Worm (Caenorhabditis elegans) whole organism, L4/young adult: ENCODE data around the gene C16A11.2.

Experiments used
- W03F9.2 ChIP-seq: fragments of 150-350 bp; optimal IDR thresholded peaks from 2 replicates; lab custom pipeline; 2014; ENCODE audit warnings: missing biosample characterization, missing genetic modification characterization
- dao-5 ChIP-seq: sonication (generic microtip); optimal IDR thresholded peaks from 2 replicates; lab custom pipeline; 2016; ENCODE audit warnings: missing genotype, missing genetic modification characterization, moderate library complexity, missing compliant biosample characterization
- him-1 ChIP-seq: sonication (generic microtip); optimal IDR thresholded peaks from 2 replicates; lab custom pipeline; 2016; ENCODE audit warnings: missing genotype, missing genetic modification reagents, missing genetic modification characterization, missing compliant biosample characterization

Gene C16A11.2

DNA sequence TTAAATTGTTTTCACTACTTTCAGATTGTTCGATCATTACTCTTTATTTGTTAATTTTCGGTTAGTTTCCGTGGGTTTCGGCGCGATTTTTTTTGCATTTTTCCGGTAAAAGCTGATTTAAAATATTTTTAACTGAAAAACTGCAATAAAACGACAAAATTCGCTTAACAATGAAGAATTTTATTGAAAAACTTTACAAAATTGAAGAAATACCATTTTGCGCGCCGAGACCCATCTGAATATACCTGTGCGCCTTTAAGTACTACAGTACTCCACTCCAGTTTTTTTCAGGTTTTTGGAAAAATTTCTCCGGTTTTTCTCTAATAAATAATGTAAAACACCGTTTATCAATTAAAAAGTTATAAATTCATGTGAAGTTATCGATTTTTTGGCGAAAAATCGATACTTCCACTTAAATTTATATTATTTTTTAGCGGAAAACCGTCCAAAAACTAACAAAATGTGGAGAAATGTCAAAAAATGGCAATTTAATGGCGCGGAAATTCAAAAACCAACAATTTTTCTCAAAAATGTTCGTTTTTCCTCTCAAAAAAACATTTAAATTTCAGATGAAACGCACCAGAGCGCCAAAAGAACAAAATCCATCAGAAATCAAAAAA lies 7.1 kb upstream of the C16A11.2 start, which contains the start of gene C16A11.10:
Gene C16A11.10, plus strand, starts transcription at position 570 of the 620 bp plus-strand sequence.
- TF ChIP-seq dao-5 (tag; lab: Kevin White, UChicago) (no peak), W03F9.2 (tag; lab: Kevin White, UChicago) (no peak), him-1 (tag; lab: Kevin White, UChicago) (no peak)

DNA sequence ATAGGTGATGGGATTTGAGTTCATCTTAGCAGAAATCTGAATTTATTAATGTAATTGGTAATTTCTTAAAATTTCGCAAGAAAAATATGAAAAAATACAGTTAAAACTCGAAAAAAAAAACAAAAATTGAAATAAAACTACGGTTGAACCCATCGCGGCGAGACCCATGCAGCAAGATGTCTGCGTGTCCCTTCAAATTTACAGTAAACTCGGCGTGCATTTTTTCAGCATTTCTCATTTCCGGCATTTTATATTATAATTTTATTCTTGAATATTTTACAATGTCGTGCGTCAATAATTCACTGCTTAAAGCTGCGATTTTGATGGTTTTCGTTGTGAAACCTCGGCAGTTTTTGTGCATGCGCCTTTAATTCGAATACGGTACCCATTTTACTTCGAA lies 2.0 kb upstream of the C16A11.2 start, which contains the start of gene fbxc-43:
Gene fbxc-43, minus strand, starts transcription at position 38 of the 400 bp plus-strand sequence.
- no peak for TF ChIP-seq W03F9.2 (tag; lab: Kevin White, UChicago)
- TF ChIP-seq dao-5 (tag; lab: Kevin White, UChicago): no peak
- TF ChIP-seq him-1 (tag; lab: Kevin White, UChicago): no peak

DNA sequence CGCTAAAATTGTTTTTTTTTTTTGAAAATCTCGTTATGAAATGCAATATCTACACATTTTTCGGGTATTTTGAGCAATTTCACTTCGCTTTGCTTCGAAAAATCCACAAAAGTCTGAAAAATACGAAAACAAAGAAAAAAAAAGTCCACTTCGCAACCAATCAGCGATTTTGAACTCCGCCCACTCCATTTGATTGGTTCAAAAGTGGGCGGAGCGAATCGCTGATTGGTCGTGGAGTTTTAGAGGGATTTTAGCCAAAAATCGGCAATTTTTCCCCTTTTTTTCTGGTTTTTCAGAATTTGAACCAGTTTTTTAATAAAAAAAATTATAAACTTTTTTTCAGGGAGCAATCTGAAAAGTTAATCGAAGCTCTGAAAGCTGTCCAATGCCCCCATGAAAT lies 960 bp downstream of the C16A11.2 start:
- TF ChIP-seq him-1 (tag; lab: Kevin White, UChicago) (no peak), W03F9.2 (tag; lab: Kevin White, UChicago) (no peak), dao-5 (tag; lab: Kevin White, UChicago) (no peak)

DNA sequence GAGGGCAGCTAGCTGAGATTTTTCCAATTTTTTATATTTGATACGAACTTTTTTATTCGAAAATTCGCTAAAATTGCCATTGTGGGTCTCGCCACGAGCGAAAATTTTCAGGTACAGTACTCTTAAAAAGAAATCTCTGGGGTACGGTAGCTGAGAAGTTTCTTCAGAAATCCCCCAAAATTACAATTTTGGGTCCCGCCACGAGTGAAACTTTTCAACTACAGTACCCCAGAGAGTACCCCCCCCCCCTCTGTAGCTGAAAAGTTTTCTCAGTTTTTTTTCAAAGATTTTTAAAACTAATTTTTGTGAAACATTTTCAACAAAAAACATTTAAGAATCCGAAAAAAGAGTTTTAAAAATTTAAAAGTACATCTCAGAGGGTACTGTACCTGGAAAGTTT lies 7.0 kb downstream of the C16A11.2 start:
- no peak for TF ChIP-seq dao-5 (tag; lab: Kevin White, UChicago)
- no peak for TF ChIP-seq him-1 (tag; lab: Kevin White, UChicago)
- no peak for TF ChIP-seq W03F9.2 (tag; lab: Kevin White, UChicago)

DNA sequence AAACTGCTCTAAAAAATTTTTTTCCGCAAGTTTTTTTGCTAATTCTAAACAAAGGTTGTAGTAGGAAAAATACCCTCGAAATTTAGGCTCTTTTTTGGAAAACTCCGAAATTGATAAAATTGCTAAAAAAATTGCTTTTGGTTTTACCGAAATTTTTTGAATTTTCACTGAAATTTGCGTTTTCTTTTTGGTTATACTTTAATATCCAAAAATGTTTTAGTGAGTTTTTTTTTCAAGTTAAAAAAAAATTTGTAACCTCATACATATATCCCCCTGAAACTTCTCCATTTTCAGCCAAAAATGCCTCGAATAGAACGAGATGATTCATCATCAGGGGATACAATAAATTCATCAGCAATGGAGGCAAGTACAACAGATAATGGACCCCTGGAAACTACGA lies 8.9 kb downstream of the C16A11.2 start, which contains the start of gene gpa-11:
Gene gpa-11, plus strand, starts transcription at position 301 of the 400 bp plus-strand sequence.
- TF ChIP-seq him-1 (tag; lab: Kevin White, UChicago) (no peak), W03F9.2 (tag; lab: Kevin White, UChicago) (no peak), dao-5 (tag; lab: Kevin White, UChicago) (no peak)

DNA sequence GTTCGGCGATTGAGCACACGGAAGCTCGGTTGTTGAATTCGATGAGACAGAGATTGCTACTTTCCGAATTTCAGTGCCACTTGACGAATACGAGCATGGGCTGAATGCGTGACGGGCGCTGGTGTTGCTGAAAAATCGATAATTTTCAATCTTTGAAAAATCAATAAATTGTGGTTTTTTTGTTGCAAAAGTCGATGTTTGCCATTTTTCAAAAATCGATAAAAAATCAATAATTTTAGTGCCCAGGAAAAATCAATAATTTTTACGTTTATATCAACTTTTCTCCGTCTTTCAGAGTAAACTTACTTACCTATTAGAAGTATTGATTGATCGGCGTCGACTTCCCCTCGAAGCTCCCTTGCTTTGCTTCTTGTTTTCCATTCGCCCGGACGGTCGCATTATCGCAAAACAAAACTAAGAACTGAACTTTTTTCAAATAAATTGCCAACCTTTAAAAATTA lies 18.6 kb downstream of the C16A11.2 start, which contains the start of gene C16A11.7:
Gene C16A11.7, minus strand, starts transcription at position 411 of the 461 bp plus-strand sequence.
- TF ChIP-seq W03F9.2 (tag; lab: Kevin White, UChicago) (no peak), him-1 (tag; lab: Kevin White, UChicago) (no peak), dao-5 (tag; lab: Kevin White, UChicago) (no peak)

DNA sequence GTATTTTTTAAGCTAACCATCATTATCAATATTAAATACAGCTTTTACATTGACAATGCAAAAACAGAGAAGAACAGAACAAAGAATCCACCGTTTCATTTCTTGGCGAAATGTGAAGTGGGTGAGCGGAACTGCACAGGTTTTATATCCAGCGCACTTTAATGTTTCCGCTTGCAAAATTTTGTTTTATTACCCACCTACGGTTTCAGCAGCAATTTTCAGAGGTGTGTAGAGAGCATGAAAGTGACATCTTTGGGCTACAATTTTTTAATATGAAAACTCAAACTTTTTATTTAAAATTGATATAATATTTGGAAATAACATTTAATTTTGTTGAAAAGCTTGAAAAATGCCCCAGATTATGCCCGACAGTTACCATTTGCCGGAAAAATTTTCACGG lies 20.7 kb downstream of the C16A11.2 start, which contains the start of gene clec-135:
Gene clec-135, minus strand, starts transcription at position 101 of the 400 bp plus-strand sequence.
- no peak for TF ChIP-seq dao-5 (tag; lab: Kevin White, UChicago)
- no peak for TF ChIP-seq W03F9.2 (tag; lab: Kevin White, UChicago)
- TF ChIP-seq him-1 (tag; lab: Kevin White, UChicago): no peak

DNA sequence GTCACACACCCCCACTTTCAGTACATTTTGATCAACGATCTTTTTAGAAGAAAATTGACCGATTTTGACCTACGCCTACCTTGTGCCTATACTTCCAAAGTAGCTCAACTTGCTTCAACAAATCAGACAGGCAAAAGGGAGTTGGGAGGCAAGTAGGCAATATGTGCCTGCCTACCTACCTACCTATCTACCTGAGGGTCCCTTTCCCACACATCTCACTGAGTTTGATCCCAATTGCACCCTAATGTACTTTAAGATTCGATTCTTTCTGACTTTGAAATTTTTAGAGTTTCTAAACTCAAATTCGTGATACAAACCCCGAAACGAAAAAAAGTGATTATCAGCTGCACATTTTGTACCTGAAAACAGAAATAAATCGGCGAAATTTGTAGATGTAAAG lies 29.7 kb downstream of the C16A11.2 start:
- no peak for TF ChIP-seq him-1 (tag; lab: Kevin White, UChicago)
- no peak for TF ChIP-seq dao-5 (tag; lab: Kevin White, UChicago)
- no peak for TF ChIP-seq W03F9.2 (tag; lab: Kevin White, UChicago)

DNA sequence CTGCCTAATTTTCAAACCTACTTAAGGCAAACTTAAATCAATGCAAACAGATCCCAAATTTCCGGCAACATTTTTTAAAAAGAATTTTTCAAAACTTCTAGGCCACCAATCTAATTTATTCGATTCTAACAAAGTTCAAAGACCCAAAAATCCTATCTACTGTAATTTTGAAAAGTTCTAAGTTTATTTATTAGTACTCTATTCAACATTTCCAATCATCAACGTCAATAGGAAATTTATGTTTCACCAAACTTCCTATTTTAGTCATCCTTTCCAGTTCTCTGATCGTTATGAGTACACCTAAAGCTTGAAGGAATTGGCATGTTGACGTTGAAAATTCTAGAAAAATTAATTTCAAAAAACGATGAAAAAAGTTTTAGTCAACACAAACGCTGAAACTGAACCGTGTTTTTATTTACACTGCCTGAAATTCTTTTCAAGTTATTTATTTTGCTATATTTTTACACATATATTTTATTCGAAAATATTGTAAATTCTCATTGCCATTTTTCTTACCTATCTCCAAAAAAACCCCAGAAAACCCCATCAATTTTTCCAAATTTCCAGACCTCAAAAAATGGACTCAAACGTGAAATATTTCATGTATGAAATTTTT lies 37.7 kb downstream of the C16A11.2 start, which contains the start of gene npr-42:
Gene npr-42, plus strand, starts transcription at position 566 of the 616 bp plus-strand sequence.
- TF ChIP-seq dao-5 (tag; lab: Kevin White, UChicago): no peak
- no peak for TF ChIP-seq him-1 (tag; lab: Kevin White, UChicago)
- TF ChIP-seq W03F9.2 (tag; lab: Kevin White, UChicago): no peak

DNA sequence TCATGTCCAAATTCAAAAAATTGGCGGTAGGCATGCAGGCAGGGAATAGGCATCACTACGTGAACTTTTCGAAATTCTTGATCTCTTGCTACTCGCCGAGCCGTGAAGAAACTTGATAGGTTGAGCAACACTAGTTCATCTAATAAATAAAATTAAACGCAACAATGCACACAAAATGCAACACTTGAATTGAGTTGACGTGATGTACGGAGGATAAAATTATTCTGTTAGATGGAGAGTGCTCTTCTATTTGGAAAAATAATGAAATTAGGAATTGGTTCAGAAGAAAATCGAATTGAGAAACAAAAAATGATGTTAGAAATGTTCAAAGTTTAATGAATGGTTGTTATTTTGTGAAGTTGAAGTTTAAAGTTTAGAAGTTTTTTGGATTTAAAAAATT lies 38.9 kb downstream of the C16A11.2 start:
- no peak for TF ChIP-seq dao-5 (tag; lab: Kevin White, UChicago)
- TF ChIP-seq W03F9.2 (tag; lab: Kevin White, UChicago): no peak
- TF ChIP-seq him-1 (tag; lab: Kevin White, UChicago): no peak

DNA sequence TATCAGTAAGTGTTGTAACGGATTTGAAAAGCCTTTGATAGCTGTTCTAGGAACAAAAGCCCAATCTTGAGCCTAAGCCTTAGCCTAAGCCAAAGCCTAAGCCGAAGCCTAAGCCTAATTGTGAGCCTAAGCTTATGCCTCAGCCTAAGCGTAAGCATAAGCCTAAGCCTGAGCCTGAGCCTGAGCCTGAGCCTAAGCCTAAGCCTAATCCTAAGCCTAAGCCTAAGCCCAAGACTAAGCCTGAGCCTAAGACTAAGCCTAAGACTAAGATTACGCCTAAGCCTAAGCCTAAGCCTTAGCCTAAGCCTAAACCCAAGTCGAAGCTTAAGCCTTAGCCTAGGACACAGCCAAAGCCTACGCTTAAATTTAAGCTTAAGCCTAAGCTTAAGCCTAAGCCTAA lies 39.6 kb downstream of the C16A11.2 start:
- TF ChIP-seq dao-5 (tag; lab: Kevin White, UChicago): no peak
- no peak for TF ChIP-seq him-1 (tag; lab: Kevin White, UChicago)
- no peak for TF ChIP-seq W03F9.2 (tag; lab: Kevin White, UChicago)

DNA sequence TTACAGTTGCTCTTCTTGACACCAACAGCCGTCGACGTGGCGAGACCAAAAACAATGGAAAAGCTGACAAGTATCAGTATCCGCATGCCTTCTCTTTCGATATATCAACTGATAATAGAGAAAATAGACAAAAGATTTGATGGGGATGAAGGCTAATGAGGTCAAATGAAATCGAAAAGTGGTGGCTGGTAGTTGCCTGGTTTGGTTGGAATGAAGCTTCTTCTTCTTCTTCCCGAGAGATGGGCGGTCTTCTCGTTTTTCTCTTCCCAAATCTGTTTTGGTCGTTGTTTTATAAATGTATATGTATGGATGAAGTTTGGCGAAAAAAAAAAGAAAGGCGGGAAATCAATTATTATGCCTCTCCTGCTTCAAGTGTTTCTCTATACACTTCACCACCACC lies 43.7 kb downstream of the C16A11.2 start, which contains the start of gene C01F1.5:
Gene C01F1.5, minus strand, starts transcription at position 103 of the 400 bp plus-strand sequence.
- TF ChIP-seq W03F9.2 (tag; lab: Kevin White, UChicago) (no peak), dao-5 (tag; lab: Kevin White, UChicago) (no peak), him-1 (tag; lab: Kevin White, UChicago) (no peak)
